Worm (Caenorhabditis elegans): Measurements from ENCODE around the gene srh-28.

Gene srh-28

ce11 chrV:6778457-6778856, 2.8 kb upstream of the srh-28 start:
- TF ChIP-seq ceh-6 (GFP tag; optimal IDR thresholded peaks at IDR 0.05) (no peak), ceh-45 (GFP tag; IDR thresholded peaks at IDR 0.05) (no peak), nhr-11 (tag; optimal IDR thresholded peaks at IDR 0.05) (no peak), unc-3 (GFP tag; conservative IDR thresholded peaks at IDR 0.05) (no peak), unc-3 (tag; optimal IDR thresholded peaks at IDR 0.05) (no peak), syd-9 (tag; optimal IDR thresholded peaks at IDR 0.05) (no peak), npax-4 (tag; optimal IDR thresholded peaks at IDR 0.05) (no peak), hlh-8 (tag; optimal IDR thresholded peaks at IDR 0.05) (no peak), ceh-24 (tag; optimal IDR thresholded peaks at IDR 0.05) (no peak), fkh-6 (tag; optimal IDR thresholded peaks at IDR 0.05) (no peak), tbx-2 (tag; optimal IDR thresholded peaks at IDR 0.05) (no peak), sox-4 (tag; optimal IDR thresholded peaks at IDR 0.05) (no peak)

DNA sequence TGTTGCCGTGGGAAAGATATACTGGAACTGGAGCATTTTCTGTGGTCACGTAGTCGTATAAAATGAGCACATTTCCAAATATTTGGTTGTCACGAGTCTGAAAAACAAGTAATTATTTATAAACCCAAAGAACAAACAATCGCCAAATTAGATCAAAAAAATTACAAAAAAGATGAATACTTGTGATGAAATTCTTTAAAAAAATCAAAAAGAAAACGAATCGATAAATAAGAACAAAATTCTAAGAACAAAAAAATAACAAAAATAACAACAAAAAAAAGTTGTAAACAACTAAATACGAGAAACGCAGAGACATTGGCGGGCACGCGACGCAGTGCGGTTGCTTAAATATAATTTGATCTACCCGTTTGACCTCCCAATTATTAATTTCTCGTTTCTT, 1.9 kb downstream of the srh-28 start, which contains the start of gene ZC404.16:
TSS of gene ZC404.16 (minus strand) at position 101 of the 400 bp plus-strand sequence.
- TF ChIP-seq elt-2 (tag; optimal IDR thresholded peaks at IDR 0.05) (no peak), hlh-6 (tag; optimal IDR thresholded peaks at IDR 0.05) (no peak), ceh-14 (tag; optimal IDR thresholded peaks at IDR 0.05) (no peak), lim-6 (tag; optimal IDR thresholded peaks at IDR 0.05) (no peak), ahr-1 (tag; optimal IDR thresholded peaks at IDR 0.05) (no peak)

- TF ChIP-seq zip-5 (tag; optimal IDR thresholded peaks at IDR 0.05), result no peak
- no peak for TF ChIP-seq ahr-1 (tag; optimal IDR thresholded peaks at IDR 0.05)
- TF ChIP-seq fax-1 (tag; optimal IDR thresholded peaks at IDR 0.05), result no peak
- no peak for TF ChIP-seq ceh-9 (tag; optimal IDR thresholded peaks at IDR 0.05)
- no peak for TF ChIP-seq madf-2 (tag; optimal IDR thresholded peaks at IDR 0.05)
- TF ChIP-seq syd-9 (tag; optimal IDR thresholded peaks at IDR 0.05), result no peak
- no peak for TF ChIP-seq tbx-2 (tag; optimal IDR thresholded peaks at IDR 0.05)
- no peak for TF ChIP-seq unc-86 (tag; optimal IDR thresholded peaks at IDR 0.05)
- no peak for TF ChIP-seq lin-11 (tag; optimal IDR thresholded peaks at IDR 0.05)
- no peak for TF ChIP-seq dmd-4 (tag; optimal IDR thresholded peaks at IDR 0.05; ENCODE audit: borderline replicate concordance)
Observed at ce11 chrV:6771645-6772044, 4.0 kb downstream of the srh-28 start, which contains the start of gene srh-30. srh-30 (minus strand) TSS chrV:6771745.

DNA sequence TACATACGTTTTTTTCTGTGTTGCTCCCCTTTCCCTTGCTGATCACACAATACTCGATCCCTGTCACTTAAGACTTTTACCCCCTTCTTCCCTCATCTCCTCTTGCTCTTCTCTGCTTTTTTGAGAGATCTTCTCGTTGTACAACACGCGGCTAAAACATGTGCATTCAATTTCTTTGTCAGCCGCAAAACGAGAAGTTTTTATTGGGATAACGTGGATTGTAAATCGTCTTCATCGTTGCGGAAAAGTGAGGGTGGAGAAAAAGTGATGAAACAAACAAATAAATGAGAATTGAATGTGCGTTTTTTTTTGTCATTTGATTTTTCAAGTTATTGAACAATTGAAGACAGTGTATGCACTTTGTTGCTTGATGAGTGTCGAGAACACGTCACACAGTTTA, 6.2 kb downstream of the srh-28 start:
- no peak for TF ChIP-seq C38D4.7 (GFP tag; optimal IDR thresholded peaks at IDR 0.05)
- TF ChIP-seq ceh-48 (tag; optimal IDR thresholded peaks at IDR 0.05), result no peak
- TF ChIP-seq npax-4 (tag; optimal IDR thresholded peaks at IDR 0.05), result no peak
- no peak for TF ChIP-seq ceh-9 (tag; optimal IDR thresholded peaks at IDR 0.05)
- TF ChIP-seq Y22D7AL.16 (tag; optimal IDR thresholded peaks at IDR 0.05), result no peak
- no peak for TF ChIP-seq pax-1 (tag; optimal IDR thresholded peaks at IDR 0.05)
- no peak for TF ChIP-seq dve-1 (tag; optimal IDR thresholded peaks at IDR 0.05)
- no peak for TF ChIP-seq hlh-13 (GFP tag; optimal IDR thresholded peaks at IDR 0.05)
- no peak for TF ChIP-seq nhr-232 (tag; optimal IDR thresholded peaks at IDR 0.05)
- no peak for TF ChIP-seq ceh-18 (tag; optimal IDR thresholded peaks at IDR 0.05)
- TF ChIP-seq ceh-19 (GFP tag; optimal IDR thresholded peaks at IDR 0.05), result no peak

DNA sequence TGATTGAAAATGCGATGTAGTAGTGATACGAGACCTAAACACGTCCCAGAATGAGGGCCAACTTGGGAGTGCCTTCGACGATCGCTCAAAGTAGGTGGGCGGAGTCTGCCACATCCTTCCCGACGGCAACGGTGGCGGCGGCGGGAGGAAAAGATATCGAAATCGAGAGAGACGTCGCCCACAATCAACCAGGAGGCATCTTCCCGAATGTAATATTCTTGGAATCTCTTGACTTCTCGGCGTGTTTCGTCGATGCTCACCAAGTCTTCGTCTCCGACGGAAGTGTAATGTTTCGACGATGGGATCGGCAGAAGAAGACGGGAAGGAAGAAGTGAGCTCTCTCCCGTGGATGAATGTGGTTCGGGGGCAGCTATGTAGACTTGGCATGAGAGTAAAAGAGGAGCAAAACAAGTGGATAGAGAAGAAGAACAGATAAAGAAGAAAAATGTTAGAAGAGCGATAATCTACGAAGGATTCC, 7.1 kb downstream of the srh-28 start, which contains the start of the genes T25F10.1 and clik-1:
TSS of gene T25F10.1 (plus strand) at position 51 of the 478 bp plus-strand sequence.
TSS of gene clik-1 (minus strand) at position 281 of the 478 bp plus-strand sequence.
- no peak for TF ChIP-seq pat-9 (tag; optimal IDR thresholded peaks at IDR 0.05)
- TF ChIP-seq ceh-34 (tag; optimal IDR thresholded peaks at IDR 0.05), result peak; percentile 41
- TF ChIP-seq ceh-30 (tag; optimal IDR thresholded peaks at IDR 0.05), result no peak
- no peak for TF ChIP-seq eyg-1 (tag; optimal IDR thresholded peaks at IDR 0.05)
- TF ChIP-seq unc-55 (GFP tag; optimal IDR thresholded peaks at IDR 0.05), result peak; percentile 7
- TF ChIP-seq K09A11.1 (tag; optimal IDR thresholded peaks at IDR 0.05; ENCODE audit: insufficient read depth), result no peak
- TF ChIP-seq ceh-18 (tag; optimal IDR thresholded peaks at IDR 0.05), result peak; percentile 89
- peak; percentile 65 for TF ChIP-seq rnt-1 (tag; optimal IDR thresholded peaks at IDR 0.05)
- TF ChIP-seq C08G9.2 (tag; optimal IDR thresholded peaks at IDR 0.05), result no peak
- no peak for TF ChIP-seq nhr-11 (tag; optimal IDR thresholded peaks at IDR 0.05)
- TF ChIP-seq fax-1 (tag; optimal IDR thresholded peaks at IDR 0.05), result no peak
- TF ChIP-seq F13H6.1 (tag; optimal IDR thresholded peaks at IDR 0.05), result peak; percentile 19
- no peak for TF ChIP-seq dve-1 (tag; optimal IDR thresholded peaks at IDR 0.05)

Data from whole organism, late embryonic.